Worm (Caenorhabditis elegans) whole organism, midembryonic: ENCODE results near the gene bre-1.
A peak's percentile ranks its signal among the peaks of the same experiment; 100 is the strongest.

Experiments used
- T22C8.4 ChIP-seq: fragments of 200-800 bp; sonication (Bioruptor generic); IDR thresholded peaks from 2 replicates; pipeline ENCODE4 v1.3.6; 2022; ENCODE audit warnings: missing genetic modification characterization, missing compliant biosample characterization
- flt-1 ChIP-seq: fragments of 200-800 bp; sonication (Bioruptor generic); IDR thresholded peaks from 2 replicates; pipeline ENCODE4 v1.3.6; 2022; ENCODE audit warnings: missing genetic modification characterization, missing compliant biosample characterization
- klf-2 ChIP-seq: fragments of 200-800 bp; sonication (Bioruptor generic); conservative IDR thresholded peaks from 2 replicates; pipeline ENCODE4 v1.3.6; 2022; ENCODE audit warnings: missing genetic modification reagents, missing genetic modification characterization, missing compliant biosample characterization
- tab-1 ChIP-seq: fragments of 200-800 bp; sonication (Bioruptor generic); IDR thresholded peaks from 2 replicates; pipeline ENCODE4 v1.3.6; 2022; ENCODE audit warnings: missing genetic modification characterization, missing compliant biosample characterization
- ztf-23 ChIP-seq: fragments of 200-800 bp; sonication (Bioruptor generic); IDR thresholded peaks from 2 replicates; pipeline ENCODE4 v1.3.6; 2022; ENCODE audit warnings: missing genetic modification reagents, missing genetic modification characterization, missing compliant biosample characterization

- no peak for TF ChIP-seq ztf-23
- no peak for TF ChIP-seq klf-2 (GFP tag; lab: Robert Waterston, UW)
- TF ChIP-seq flt-1 (GFP tag; lab: Robert Waterston, UW): no peak
- peak; percentile 44; the same call in 1 of the 2 replicates for TF ChIP-seq T22C8.4 (GFP tag; lab: Robert Waterston, UW)
- TF ChIP-seq tab-1 (GFP tag; lab: Robert Waterston, UW): no peak
Observed at ce11 chrIV:8986761-8987316, at the start of gene bre-1.
